Fruit fly (Drosophila melanogaster) whole organism, pupa: ENCODE data around the gene CG7888.

Source experiments
- CG13204 ChIP-seq: fragments of 200-800 bp; sonication (Bioruptor generic); optimal IDR thresholded peaks from 2 replicates; lab custom pipeline; 2018; ENCODE audit warnings: missing biosample characterization, mild to moderate bottlenecking, missing genetic modification characterization, moderate library complexity
- CG4496 ChIP-seq: fragments of 200-800 bp; sonication (Bioruptor generic); IDR thresholded peaks from 3 replicates; pipeline ENCODE4 v1.3.6; 2022; ENCODE audit warnings: missing biosample characterization, missing genetic modification characterization
- D1 ChIP-seq: fragments of 200-800 bp; sonication (Bioruptor generic); optimal IDR thresholded peaks from 2 replicates; lab custom pipeline; 2018; ENCODE audit warnings: missing biosample characterization, mild to moderate bottlenecking, missing genetic modification characterization, moderate library complexity

- TF ChIP-seq CG13204 (GFP tag; lab: Kevin White, UChicago) (no peak), D1 (no peak), CG4496 (GFP tag; lab: Robert Waterston, UW) (peak; percentile 60; the same call in 2 of the 3 replicates)
These were observed 1.0 kb upstream of the CG7888 start for dm6 chr3L:11052760-11053259.
